Worm (Caenorhabditis elegans) whole organism, mixed stage, embryonic: ENCODE measurements around the gene srx-121.

ENCODE experiments used
- bed-3 ChIP-seq: fragments of 200-800 bp; sonication (Bioruptor generic); optimal IDR thresholded peaks from 3 replicates; lab custom pipeline; 2018; ENCODE audit warnings: mild to moderate bottlenecking, missing genetic modification characterization, moderate library complexity, missing compliant biosample characterization
- ceh-39 ChIP-seq: fragments of 150-350 bp; optimal IDR thresholded peaks from 2 replicates; lab custom pipeline; 2014; ENCODE audit warnings: missing biosample characterization, missing genetic modification characterization
- ceh-43 ChIP-seq: fragments of 200-800 bp; sonication (Bioruptor generic); optimal IDR thresholded peaks from 2 replicates; lab custom pipeline; 2018; ENCODE audit warnings: mild to moderate bottlenecking, missing genetic modification characterization, moderate library complexity, missing compliant biosample characterization
- ceh-83 ChIP-seq: fragments of 200-800 bp; sonication (Bioruptor generic); optimal IDR thresholded peaks from 2 replicates; lab custom pipeline; 2018; ENCODE audit warnings: mild to moderate bottlenecking, missing genetic modification characterization, missing compliant biosample characterization
- ces-1 ChIP-seq: fragments of 150-350 bp; optimal IDR thresholded peaks from 2 replicates; lab custom pipeline; 2014; ENCODE audit warnings: missing biosample characterization, missing genetic modification reagents, missing genetic modification characterization
- cnd-1 ChIP-seq: fragments of 200-800 bp; sonication (Bioruptor generic); optimal IDR thresholded peaks from 2 replicates; lab custom pipeline; 2018; ENCODE audit warnings: mild to moderate bottlenecking, missing genetic modification characterization, missing compliant biosample characterization
- drap-1 ChIP-seq: fragments of 200-800 bp; sonication (Bioruptor generic); optimal IDR thresholded peaks from 3 replicates; lab custom pipeline; 2018; ENCODE audit warnings: mild to moderate bottlenecking, missing genetic modification characterization, missing compliant biosample characterization
- elt-1 ChIP-seq: sonication (generic microtip); optimal IDR thresholded peaks from 2 replicates; lab custom pipeline; 2017; ENCODE audit warnings: missing genetic modification characterization, mild to moderate bottlenecking, missing compliant biosample characterization, antibody characterized with exemption, moderate library complexity, borderline replicate concordance; ENCODE audit not compliant: insufficient read depth
- elt-3 ChIP-seq: fragments of 150-350 bp; optimal IDR thresholded peaks from 2 replicates; lab custom pipeline; 2014; ENCODE audit warnings: missing biosample characterization, missing genetic modification characterization
- flh-1 ChIP-seq: fragments of 200-800 bp; sonication (Bioruptor generic); optimal IDR thresholded peaks from 2 replicates; lab custom pipeline; 2018; ENCODE audit warnings: mild to moderate bottlenecking, missing genetic modification characterization, moderate library complexity, missing compliant biosample characterization
- ham-2 ChIP-seq: fragments of 200-800 bp; sonication (Bioruptor generic); optimal IDR thresholded peaks from 2 replicates; lab custom pipeline; 2018; ENCODE audit warnings: mild to moderate bottlenecking, missing genetic modification characterization, missing compliant biosample characterization
- hlh-1 ChIP-seq: fragments of 150-350 bp; optimal IDR thresholded peaks from 2 replicates; lab custom pipeline; 2014; ENCODE audit warnings: missing biosample characterization, missing genetic modification reagents, missing genetic modification characterization
- lin-32 ChIP-seq: fragments of 200-800 bp; sonication (Bioruptor generic); optimal IDR thresholded peaks from 2 replicates; lab custom pipeline; 2018; ENCODE audit warnings: mild to moderate bottlenecking, missing genetic modification characterization, missing compliant biosample characterization
- lsy-2 ChIP-seq: fragments of 150-350 bp; optimal IDR thresholded peaks from 2 replicates; lab custom pipeline; 2014; ENCODE audit warnings: missing biosample characterization, missing genetic modification characterization
- mab-5 ChIP-seq: fragments of 150-350 bp; optimal IDR thresholded peaks from 2 replicates; lab custom pipeline; 2014; ENCODE audit warnings: missing biosample characterization, missing genetic modification characterization
- mls-2 ChIP-seq: sonication (generic microtip); optimal IDR thresholded peaks from 2 replicates; lab custom pipeline; 2016; ENCODE audit warnings: mild to moderate bottlenecking, missing genetic modification characterization, moderate library complexity, missing compliant biosample characterization
- nhr-12 ChIP-seq: fragments of 150-350 bp; optimal IDR thresholded peaks from 2 replicates; lab custom pipeline; 2014; ENCODE audit warnings: missing biosample characterization, missing genetic modification characterization
- nhr-28 ChIP-seq: fragments of 150-350 bp; optimal IDR thresholded peaks from 2 replicates; lab custom pipeline; 2014; ENCODE audit warnings: missing biosample characterization, missing genetic modification characterization
- nhr-76 ChIP-seq: sonication (generic microtip); optimal IDR thresholded peaks from 2 replicates; lab custom pipeline; 2017; ENCODE audit warnings: missing biosample characterization, missing genetic modification characterization
- pha-4 ChIP-seq: fragments of 150-350 bp; optimal IDR thresholded peaks from 2 replicates; lab custom pipeline; 2018; ENCODE audit warnings: missing biosample characterization, missing genetic modification reagents, missing genetic modification characterization
- sem-2 ChIP-seq: fragments of 200-800 bp; sonication (Bioruptor generic); optimal IDR thresholded peaks from 2 replicates; lab custom pipeline; 2018; ENCODE audit warnings: mild to moderate bottlenecking, missing genetic modification characterization, missing compliant biosample characterization
- snpc-4 ChIP-seq: fragments of 150-350 bp; optimal IDR thresholded peaks from 2 replicates; lab custom pipeline; 2014; ENCODE audit warnings: missing biosample characterization, missing genetic modification characterization
- sptf-1 ChIP-seq: sonication (generic microtip); optimal IDR thresholded peaks from 2 replicates; lab custom pipeline; 2017; ENCODE audit warnings: mild to moderate bottlenecking, missing genetic modification characterization, moderate library complexity, missing compliant biosample characterization
- tbx-8 ChIP-seq: fragments of 200-800 bp; sonication (Bioruptor generic); optimal IDR thresholded peaks from 2 replicates; lab custom pipeline; 2018; ENCODE audit warnings: mild to moderate bottlenecking, missing genetic modification characterization, moderate library complexity, missing compliant biosample characterization
- unc-120 ChIP-seq: sonication (generic microtip); optimal IDR thresholded peaks from 2 replicates; lab custom pipeline; 2017; ENCODE audit warnings: missing genetic modification characterization, missing compliant biosample characterization; ENCODE audit not compliant: poor library complexity, severe bottlenecking
- unc-39 ChIP-seq: fragments of 150-350 bp; optimal IDR thresholded peaks from 2 replicates; lab custom pipeline; 2014; ENCODE audit warnings: missing biosample characterization, missing genetic modification characterization
- zip-8 ChIP-seq: fragments of 150-350 bp; optimal IDR thresholded peaks from 2 replicates; lab custom pipeline; 2014; ENCODE audit warnings: missing biosample characterization, missing genetic modification characterization
- ztf-11 ChIP-seq: fragments of 150-350 bp; optimal IDR thresholded peaks from 2 replicates; lab custom pipeline; 2014; ENCODE audit warnings: missing biosample characterization, missing genetic modification characterization

srx-121 gene

ce11 chrV:3347486-3347885 is 25.1 kb downstream of the srx-121 start:
- no peak for TF ChIP-seq zip-8 (tag; lab: Kevin White, UChicago)
- TF ChIP-seq tbx-8, result no peak
- no peak for TF ChIP-seq elt-1
- TF ChIP-seq unc-120 (tag; lab: Kevin White, UChicago), result no peak

- TF ChIP-seq lin-32 (GFP tag; lab: Kevin White, UChicago) (no peak), tbx-8 (no peak), unc-120 (tag; lab: Kevin White, UChicago) (no peak), lsy-2 (tag; lab: Kevin White, UChicago) (no peak), cnd-1 (tag; lab: Kevin White, UChicago) (no peak), ceh-43 (GFP tag; lab: Kevin White, UChicago) (no peak), mab-5 (tag; lab: Kevin White, UChicago) (no peak), bed-3 (GFP tag; lab: Kevin White, UChicago) (no peak), sptf-1 (tag; lab: Kevin White, UChicago) (no peak), flh-1 (GFP tag; lab: Kevin White, UChicago) (no peak)
These were observed 26.0 kb downstream of the srx-121 start, which contains the start of gene fbxa-65 for ce11 chrV:3346434-3347019. TSS of gene fbxa-65 (minus strand) at chrV:3346484.

ce11 chrV:3344001-3344400 is 28.6 kb downstream of the srx-121 start:
- TF ChIP-seq ztf-11 (tag; lab: Kevin White, UChicago) (no peak), elt-1 (no peak), sptf-1 (tag; lab: Kevin White, UChicago) (no peak), zip-8 (tag; lab: Kevin White, UChicago) (no peak), pha-4 (tag; lab: Kevin White, UChicago) (no peak), unc-39 (no peak), nhr-76 (tag; lab: Kevin White, UChicago) (no peak), nhr-28 (tag; lab: Kevin White, UChicago) (no peak), tbx-8 (no peak), hlh-1 (tag; lab: Kevin White, UChicago) (no peak), drap-1 (GFP tag; lab: Kevin White, UChicago) (no peak)
- TF ChIP-seq, all 35 proteins: peak for 0

ce11 chrV:3342504-3342903 is 30.1 kb downstream of the srx-121 start, which contains the start of gene C17B7.3:
TSS of gene C17B7.3 (plus strand) at chrV:3342804.
- TF ChIP-seq ces-1 (GFP tag; lab: Kevin White, UChicago) (no peak), ham-2 (GFP tag; lab: Kevin White, UChicago) (no peak), nhr-12 (tag; lab: Kevin White, UChicago) (no peak), lin-32 (GFP tag; lab: Kevin White, UChicago) (no peak), cnd-1 (tag; lab: Kevin White, UChicago) (no peak), flh-1 (GFP tag; lab: Kevin White, UChicago) (no peak), drap-1 (GFP tag; lab: Kevin White, UChicago) (no peak)

- TF ChIP-seq elt-3 (tag; lab: Kevin White, UChicago) (no peak), ceh-43 (GFP tag; lab: Kevin White, UChicago) (no peak), ham-2 (GFP tag; lab: Kevin White, UChicago) (no peak), ceh-83 (GFP tag; lab: Kevin White, UChicago) (no peak), hlh-1 (tag; lab: Kevin White, UChicago) (no peak), bed-3 (GFP tag; lab: Kevin White, UChicago) (no peak), pha-4 (tag; lab: Kevin White, UChicago) (no peak), snpc-4 (tag; lab: Kevin White, UChicago) (no peak), mab-5 (tag; lab: Kevin White, UChicago) (no peak), nhr-28 (tag; lab: Kevin White, UChicago) (no peak), mls-2 (no peak), unc-39 (no peak), tbx-8 (no peak), lsy-2 (tag; lab: Kevin White, UChicago) (no peak), ceh-39 (tag; lab: Kevin White, UChicago) (no peak), elt-1 (no peak), sem-2 (GFP tag; lab: Kevin White, UChicago) (no peak)
These were observed 30.7 kb downstream of the srx-121 start, which contains the start of gene C17B7.10 for ce11 chrV:3341906-3342305. TSS of gene C17B7.10 (minus strand) at chrV:3342006.
